Worm (Caenorhabditis elegans) whole organism, L2 larva: ENCODE data around the gene T10B5.10.

ENCODE experiments used
- C34F6.9 ChIP-seq: fragments of 150-350 bp; optimal IDR thresholded peaks from 2 replicates; lab custom pipeline; 2014; ENCODE audit warnings: missing biosample characterization, missing genetic modification characterization
- F13H6.1 ChIP-seq: sonication (generic microtip); optimal IDR thresholded peaks from 2 replicates; lab custom pipeline; 2016; ENCODE audit warnings: missing genetic modification characterization, missing compliant biosample characterization
- R02D3.7 ChIP-seq: fragments of 150-350 bp; optimal IDR thresholded peaks from 2 replicates; lab custom pipeline; 2014; ENCODE audit warnings: missing biosample characterization, missing genetic modification characterization
- alr-1 ChIP-seq: fragments of 150-350 bp; optimal IDR thresholded peaks from 2 replicates; lab custom pipeline; 2014; ENCODE audit warnings: missing biosample characterization, missing genetic modification characterization
- blmp-1 ChIP-seq: sonication (generic microtip); optimal IDR thresholded peaks from 2 replicates; lab custom pipeline; 2017; ENCODE audit warnings: missing genetic modification characterization, mild to moderate bottlenecking, missing compliant biosample characterization, antibody characterized with exemption, moderate library complexity; ENCODE audit not compliant: insufficient read depth
- ceh-16 ChIP-seq: fragments of 150-350 bp; optimal IDR thresholded peaks from 2 replicates; lab custom pipeline; 2014; ENCODE audit warnings: missing biosample characterization, missing genetic modification characterization
- crh-2 ChIP-seq: sonication (generic microtip); optimal IDR thresholded peaks from 2 replicates; lab custom pipeline; 2017; ENCODE audit warnings: missing biosample characterization, missing genetic modification characterization
- elt-1 ChIP-seq: fragments of 150-350 bp; optimal IDR thresholded peaks from 2 replicates; lab custom pipeline; 2014; ENCODE audit warnings: missing biosample characterization, missing genetic modification characterization
- elt-3 ChIP-seq: sonication (generic microtip); optimal IDR thresholded peaks from 2 replicates; lab custom pipeline; 2017; ENCODE audit warnings: missing biosample characterization, missing genetic modification characterization
- fos-1 ChIP-seq: fragments of 150-350 bp; optimal IDR thresholded peaks from 2 replicates; lab custom pipeline; 2014; ENCODE audit warnings: missing biosample characterization, missing genetic modification characterization
- gmeb-1 ChIP-seq: fragments of 150-350 bp; optimal IDR thresholded peaks from 2 replicates; lab custom pipeline; 2014; ENCODE audit warnings: missing biosample characterization, missing genetic modification characterization
- lin-13 ChIP-seq: fragments of 150-350 bp; optimal IDR thresholded peaks from 2 replicates; lab custom pipeline; 2014; ENCODE audit warnings: missing biosample characterization, missing genetic modification reagents, missing genetic modification characterization
- lin-39 ChIP-seq: fragments of 150-350 bp; optimal IDR thresholded peaks from 2 replicates; lab custom pipeline; 2014; ENCODE audit warnings: missing biosample characterization, missing genetic modification reagents, missing genetic modification characterization
- lsy-2 ChIP-seq, 2 experiments: fragments of 150-350 bp in 1 of 2; sonication (generic microtip) in 1 of 2; optimal IDR thresholded peaks; 2 replicates each; lab custom pipeline; 2014 to 2017; ENCODE audit warnings: missing biosample characterization in 2 of 2, missing genetic modification characterization in 2 of 2
- mbf-1 ChIP-seq: sonication (generic microtip); optimal IDR thresholded peaks from 2 replicates; lab custom pipeline; 2017; ENCODE audit warnings: missing biosample characterization, missing genetic modification characterization
- mdl-1 ChIP-seq, 2 experiments: fragments of 150-350 bp in 1 of 2; sonication (generic microtip) in 1 of 2; optimal IDR thresholded peaks; 2 replicates each; lab custom pipeline; 2017; ENCODE audit warnings: missing biosample characterization in 2 of 2, missing genetic modification characterization in 2 of 2
- nhr-11 ChIP-seq: fragments of 150-350 bp; optimal IDR thresholded peaks from 2 replicates; lab custom pipeline; 2014; ENCODE audit warnings: missing biosample characterization, missing genetic modification characterization
- nhr-12 ChIP-seq: fragments of 150-350 bp; optimal IDR thresholded peaks from 2 replicates; lab custom pipeline; 2014; ENCODE audit warnings: missing biosample characterization, missing genetic modification characterization
- nhr-129 ChIP-seq: fragments of 150-350 bp; optimal IDR thresholded peaks from 2 replicates; lab custom pipeline; 2014; ENCODE audit warnings: missing biosample characterization, missing genetic modification characterization
- nhr-21 ChIP-seq: fragments of 150-350 bp; optimal IDR thresholded peaks from 2 replicates; lab custom pipeline; 2014; ENCODE audit warnings: missing biosample characterization, missing genetic modification characterization
- nhr-237 ChIP-seq: fragments of 150-350 bp; optimal IDR thresholded peaks from 2 replicates; lab custom pipeline; 2014; ENCODE audit warnings: missing biosample characterization, missing genetic modification characterization
- nhr-25 ChIP-seq: fragments of 150-350 bp; sonication (generic microtip); optimal IDR thresholded peaks from 3 replicates; lab custom pipeline; 2014; ENCODE audit warnings: missing biosample characterization, missing genetic modification characterization
- nhr-6 ChIP-seq: fragments of 150-350 bp; optimal IDR thresholded peaks from 2 replicates; lab custom pipeline; 2014; ENCODE audit warnings: missing biosample characterization, missing genetic modification characterization
- nhr-77 ChIP-seq: fragments of 150-350 bp; optimal IDR thresholded peaks from 2 replicates; lab custom pipeline; 2014; ENCODE audit warnings: missing biosample characterization, missing genetic modification characterization
- peb-1 ChIP-seq: fragments of 150-350 bp; optimal IDR thresholded peaks from 2 replicates; lab custom pipeline; 2014; ENCODE audit warnings: missing biosample characterization, missing genetic modification characterization
- sem-4 ChIP-seq: fragments of 150-350 bp; optimal IDR thresholded peaks from 2 replicates; lab custom pipeline; 2014; ENCODE audit warnings: missing biosample characterization, missing genetic modification reagents, missing genetic modification characterization
- skn-1 ChIP-seq: sonication (generic microtip); optimal IDR thresholded peaks from 2 replicates; lab custom pipeline; 2017; ENCODE audit warnings: missing biosample characterization, missing genetic modification characterization
- sma-3 ChIP-seq: sonication (generic microtip); optimal IDR thresholded peaks from 2 replicates; lab custom pipeline; 2016; ENCODE audit warnings: missing genetic modification reagents, missing genetic modification characterization, missing compliant biosample characterization
- sma-9 ChIP-seq, 2 experiments: fragments of 150-350 bp in 1 of 2; sonication (generic microtip) in 1 of 2; optimal IDR thresholded peaks; 2 replicates each; lab custom pipeline; 2014 to 2016; ENCODE audit warnings: missing genetic modification characterization in 2 of 2, mild to moderate bottlenecking in 1 of 2, missing biosample characterization in 1 of 2, missing compliant biosample characterization in 1 of 2, missing genetic modification reagents in 1 of 2, moderate library complexity in 1 of 2
- snpc-4 ChIP-seq: fragments of 150-350 bp; optimal IDR thresholded peaks from 2 replicates; lab custom pipeline; 2014; ENCODE audit warnings: missing biosample characterization, missing genetic modification characterization
- unc-39 ChIP-seq: fragments of 150-350 bp; optimal IDR thresholded peaks from 2 replicates; lab custom pipeline; 2014; ENCODE audit warnings: missing biosample characterization, missing genetic modification characterization
- unc-55 ChIP-seq: fragments of 150-350 bp; sonication (generic microtip); optimal IDR thresholded peaks from 3 replicates; lab custom pipeline; 2014; ENCODE audit warnings: missing biosample characterization, missing genetic modification reagents, missing genetic modification characterization
- ztf-1 ChIP-seq: fragments of 200-800 bp; sonication (Bioruptor generic); conservative IDR thresholded peaks from 2 replicates; pipeline ENCODE4 v1.3.6; 2022; ENCODE audit warnings: missing genetic modification characterization, missing compliant biosample characterization
- ztf-11 ChIP-seq: sonication (generic microtip); optimal IDR thresholded peaks from 2 replicates; lab custom pipeline; 2017; ENCODE audit warnings: missing biosample characterization, missing genetic modification characterization

The T10B5.10 gene

DNA sequence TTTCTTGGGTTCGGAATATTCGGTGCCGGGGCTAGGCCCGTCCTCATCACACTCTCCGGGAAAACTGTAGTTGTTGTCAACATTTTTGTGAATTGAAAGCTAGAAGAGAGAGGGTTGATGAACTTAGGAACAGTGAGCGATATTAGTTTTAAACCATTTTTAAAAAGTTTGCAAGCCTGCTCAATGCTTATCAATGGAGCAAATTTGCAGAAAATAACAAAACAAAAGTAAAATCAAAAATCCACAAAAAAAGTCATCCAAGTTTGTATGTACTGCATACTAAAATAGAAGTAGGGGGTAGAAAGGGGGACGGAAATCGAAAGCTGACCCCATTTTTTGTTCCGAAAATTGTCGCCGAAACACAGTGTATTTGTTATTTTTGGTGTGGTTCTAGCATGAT is at the start of gene T10B5.10:
TSS of gene T10B5.10 (minus strand) at position 101 of the 400 bp plus-strand sequence.
- TF ChIP-seq ceh-16 (tag; lab: Kevin White, UChicago) (no peak), skn-1 (tag; lab: Kevin White, UChicago) (no peak), nhr-77 (tag; lab: Kevin White, UChicago) (no peak), mbf-1 (tag; lab: Kevin White, UChicago) (no peak), crh-2 (tag; lab: Kevin White, UChicago) (no peak)

DNA sequence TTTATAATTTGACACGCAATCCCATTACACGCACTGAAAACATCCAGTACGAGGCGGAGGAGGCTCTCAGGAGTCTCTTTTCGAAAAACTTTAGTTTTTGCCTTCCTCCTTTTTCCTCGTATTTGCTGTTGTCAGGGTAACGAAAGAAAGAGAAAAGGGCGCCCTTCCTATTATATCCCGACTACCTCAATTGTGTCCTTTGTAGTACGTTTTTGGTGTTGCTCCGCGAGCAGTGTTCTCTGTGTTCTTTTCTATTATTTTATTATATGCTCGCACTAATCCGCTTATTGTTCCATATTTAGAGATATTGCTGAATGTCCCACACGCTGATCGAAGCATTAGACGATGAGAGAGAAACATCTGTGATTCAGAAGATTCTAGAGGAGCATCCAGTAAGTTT is 39.4 kb upstream of the T10B5.10 start, which contains the start of gene nphp-2:
TSS of gene nphp-2 (plus strand) at position 301 of the 400 bp plus-strand sequence.
- TF ChIP-seq mdl-1 (tag; optimal IDR thresholded peaks at IDR 0.05; lab: Kevin White, UChicago): no peak
- no peak for TF ChIP-seq nhr-25 (tag; lab: Kevin White, UChicago)
- TF ChIP-seq mbf-1 (tag; lab: Kevin White, UChicago): no peak
- no peak for TF ChIP-seq unc-39 (tag; lab: Kevin White, UChicago)
- TF ChIP-seq elt-3 (tag; lab: Kevin White, UChicago): no peak
- no peak for TF ChIP-seq ztf-1 (GFP tag; lab: Robert Waterston, UW)
- TF ChIP-seq lsy-2 (tag; optimal IDR thresholded peaks at IDR 0.05; lab: Kevin White, UChicago): no peak
- no peak for TF ChIP-seq nhr-6 (tag; lab: Kevin White, UChicago)
- no peak for TF ChIP-seq elt-1 (tag; lab: Kevin White, UChicago)
- TF ChIP-seq nhr-11 (tag; lab: Kevin White, UChicago): no peak
- no peak for TF ChIP-seq R02D3.7
- no peak for TF ChIP-seq C34F6.9 (tag; lab: Kevin White, UChicago)
- TF ChIP-seq gmeb-1 (tag; lab: Kevin White, UChicago): no peak
- no peak for TF ChIP-seq nhr-129 (tag; lab: Kevin White, UChicago)
- TF ChIP-seq blmp-1: no peak
- TF ChIP-seq sma-3: no peak
- TF ChIP-seq skn-1 (tag; lab: Kevin White, UChicago): no peak
- no peak for TF ChIP-seq ztf-11 (tag; lab: Kevin White, UChicago)
- TF ChIP-seq F13H6.1: no peak
- TF ChIP-seq nhr-77 (tag; lab: Kevin White, UChicago): no peak

DNA sequence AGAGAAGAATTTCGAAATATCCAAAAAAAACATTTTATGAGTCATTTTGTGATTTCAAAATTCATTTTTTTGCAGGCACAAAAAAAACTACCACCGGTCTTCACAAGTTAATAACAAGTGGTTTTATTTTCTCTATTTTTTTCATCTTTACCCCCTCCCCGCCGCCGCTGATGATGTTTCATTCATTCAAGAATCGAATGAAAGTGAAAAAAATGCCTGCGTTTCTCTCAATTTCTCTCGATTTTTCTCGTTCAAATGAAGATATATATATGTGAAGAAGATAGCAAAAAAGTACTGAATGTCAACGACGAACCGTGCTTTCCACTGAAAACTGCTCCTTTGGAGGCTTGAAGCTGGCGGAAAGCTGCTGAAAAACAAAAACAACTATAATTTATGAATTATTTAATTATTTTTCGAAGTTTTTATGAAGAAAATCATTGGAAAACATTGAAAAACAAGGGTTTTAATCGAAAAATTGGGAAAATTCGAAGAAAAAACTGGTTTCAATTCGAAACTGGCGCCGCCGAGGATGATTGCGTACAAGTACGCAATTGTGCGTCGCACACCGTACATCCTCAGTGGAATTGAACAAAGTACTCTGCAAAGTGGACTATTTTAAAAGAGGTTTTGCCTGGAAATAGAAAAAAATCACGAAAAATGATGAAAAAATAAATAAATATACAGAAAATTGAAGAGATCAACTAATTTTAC is 36.6 kb upstream of the T10B5.10 start, which contains the start of gene zig-11:
TSS of gene zig-11 (minus strand) at position 373 of the 711 bp plus-strand sequence.
- TF ChIP-seq unc-55 (GFP tag; lab: Kevin White, UChicago): peak; percentile 43
- peak; percentile 94 for TF ChIP-seq blmp-1
- peak; percentile 63 for TF ChIP-seq gmeb-1 (tag; lab: Kevin White, UChicago)
- peak in 1 of 2 experiments; percentile 82 for TF ChIP-seq lsy-2 (tag; optimal IDR thresholded peaks at IDR 0.05; lab: Kevin White, UChicago)
- no peak for TF ChIP-seq nhr-12 (tag; lab: Kevin White, UChicago)
- no peak for TF ChIP-seq unc-39 (tag; lab: Kevin White, UChicago)
- TF ChIP-seq C34F6.9 (tag; lab: Kevin White, UChicago): peak; percentile 7
- TF ChIP-seq, all 48 proteins: peak for 5

DNA sequence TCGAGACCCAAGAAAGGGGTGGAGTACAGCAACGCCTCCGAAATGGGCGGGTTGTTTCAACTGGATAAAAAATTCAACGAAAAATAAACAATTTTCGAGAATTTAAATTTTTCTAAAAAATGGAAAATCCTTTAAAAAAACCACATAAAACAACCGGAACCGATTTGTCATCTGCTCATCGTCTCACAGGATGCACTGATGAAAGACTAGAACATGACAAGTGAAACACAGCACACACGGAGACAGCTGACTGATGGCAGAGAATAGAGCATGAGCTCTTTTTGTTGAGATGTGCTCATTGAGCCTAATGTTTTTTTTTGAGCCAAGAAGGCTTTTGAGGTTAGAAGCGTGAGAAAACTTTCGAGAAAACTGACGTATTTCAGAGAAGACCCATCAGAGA is 33.9 kb upstream of the T10B5.10 start:
- no peak for TF ChIP-seq lin-39 (tag; lab: Kevin White, UChicago)
- TF ChIP-seq crh-2 (tag; lab: Kevin White, UChicago): no peak
- peak; percentile 9 for TF ChIP-seq nhr-129 (tag; lab: Kevin White, UChicago)
- peak; percentile 68 for TF ChIP-seq unc-55 (GFP tag; lab: Kevin White, UChicago)
- TF ChIP-seq peb-1 (tag; lab: Kevin White, UChicago): no peak
- no peak for TF ChIP-seq skn-1 (tag; lab: Kevin White, UChicago)
- TF ChIP-seq, all 48 proteins: peak for 2

DNA sequence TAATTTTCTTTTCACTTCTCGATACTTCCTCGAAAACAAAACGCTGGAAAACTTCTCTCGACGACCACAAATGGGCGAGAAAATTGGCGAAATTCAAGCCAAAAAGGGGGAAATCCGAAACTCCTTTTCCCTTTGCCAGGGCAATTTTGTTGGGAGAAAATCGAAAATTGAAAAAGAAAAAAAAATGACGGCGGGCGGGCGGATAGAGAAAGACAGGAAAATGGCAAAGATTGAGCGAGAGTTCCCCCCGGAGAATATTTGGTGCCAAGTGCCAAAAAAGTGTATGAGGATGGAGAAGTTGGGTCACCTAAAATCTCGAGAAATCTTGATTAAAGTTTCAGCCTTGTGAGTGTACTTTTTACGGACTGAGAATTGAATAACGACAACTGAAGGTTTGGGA is 32.2 kb upstream of the T10B5.10 start:
- TF ChIP-seq gmeb-1 (tag; lab: Kevin White, UChicago) (no peak), alr-1 (tag; lab: Kevin White, UChicago) (no peak), ceh-16 (tag; lab: Kevin White, UChicago) (no peak), sem-4 (tag; lab: Kevin White, UChicago) (no peak), ztf-1 (GFP tag; lab: Robert Waterston, UW) (no peak), C34F6.9 (tag; lab: Kevin White, UChicago) (no peak), snpc-4 (tag; lab: Kevin White, UChicago) (no peak), sma-9 (GFP tag; optimal IDR thresholded peaks at IDR 0.05; lab: Kevin White, UChicago) (no peak), sma-9 (tag; optimal IDR thresholded peaks at IDR 0.05; lab: Kevin White, UChicago) (no peak), lin-39 (tag; lab: Kevin White, UChicago) (no peak), nhr-21 (tag; lab: Kevin White, UChicago) (no peak), crh-2 (tag; lab: Kevin White, UChicago) (no peak), nhr-237 (tag; lab: Kevin White, UChicago) (no peak), fos-1 (tag; lab: Kevin White, UChicago) (no peak), F13H6.1 (no peak), lin-13 (no peak), nhr-11 (tag; lab: Kevin White, UChicago) (no peak)
- TF ChIP-seq, all 48 proteins: peak for 0
